Worm (Caenorhabditis elegans): Measurements from ENCODE around the gene F14F7.5.

The F14F7.5 gene

DNA sequence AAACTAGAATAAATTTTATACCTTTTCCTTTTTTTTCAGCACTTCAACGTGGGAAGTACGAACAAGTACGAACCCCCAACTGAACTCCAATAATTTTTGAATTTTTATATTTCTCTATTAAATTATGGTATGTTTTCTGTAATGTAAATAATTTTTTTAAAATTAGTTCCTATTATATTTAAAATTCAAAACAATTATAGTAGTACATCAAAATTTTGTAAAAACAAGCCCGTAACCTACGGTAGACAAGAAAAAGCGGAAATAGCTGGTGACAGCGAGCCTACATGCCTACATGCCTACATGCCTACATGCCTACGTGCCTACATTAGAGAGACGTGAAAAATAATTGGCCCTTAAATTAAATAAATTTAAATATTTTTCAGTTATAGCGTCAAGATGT is at the start of gene F14F7.5:
F14F7.5 (plus strand) TSS at position 301 of the 400 bp plus-strand sequence.
- TF ChIP-seq nhr-90 (tag; optimal IDR thresholded peaks at IDR 0.05; ENCODE audit: poor library complexity) = no peak
- TF ChIP-seq F16B12.6 (tag; optimal IDR thresholded peaks at IDR 0.05) = no peak
- TF ChIP-seq lin-35 (GFP tag; optimal IDR thresholded peaks at IDR 0.05) = no peak
- TF ChIP-seq fkh-8 (tag; optimal IDR thresholded peaks at IDR 0.05) = no peak
- TF ChIP-seq egl-27 (tag; optimal IDR thresholded peaks at IDR 0.05) = no peak
- no peak for TF ChIP-seq efl-3 (GFP tag; optimal IDR thresholded peaks at IDR 0.05)
- no peak for TF ChIP-seq snpc-4 (tag; optimal IDR thresholded peaks at IDR 0.05)
- no peak for TF ChIP-seq rnt-1 (tag; optimal IDR thresholded peaks at IDR 0.05)
- TF ChIP-seq unc-62 (GFP tag; optimal IDR thresholded peaks at IDR 0.05) = no peak

DNA sequence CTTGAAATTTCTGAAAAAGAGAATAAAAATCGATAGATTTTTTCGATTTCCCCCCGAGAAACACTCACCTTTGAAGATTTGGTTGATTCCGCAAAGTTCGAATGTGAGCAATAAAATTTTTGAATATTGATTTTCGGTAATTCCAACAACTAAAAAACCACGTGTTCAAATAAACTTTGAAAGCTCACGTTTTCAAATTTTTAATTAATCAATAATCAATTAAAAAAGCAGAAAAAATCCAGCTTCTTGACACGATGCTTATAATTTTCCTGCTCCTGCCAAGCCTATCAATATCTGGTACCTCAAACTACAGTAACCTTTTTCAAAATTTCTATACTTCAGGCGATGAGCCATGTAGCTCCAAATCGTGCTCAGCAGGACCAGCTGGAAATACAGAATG is 44.4 kb upstream of the F14F7.5 start, which contains the start of gene ZK1010.5:
ZK1010.5 (minus strand) TSS at position 101 of the 400 bp plus-strand sequence.
- TF ChIP-seq lsy-2 (tag; optimal IDR thresholded peaks at IDR 0.05) (no peak), hlh-17 (GFP tag; optimal IDR thresholded peaks at IDR 0.05; ENCODE audit: borderline replicate concordance) (no peak), mef-2 (tag; optimal IDR thresholded peaks at IDR 0.05) (no peak), fkh-10 (GFP tag; optimal IDR thresholded peaks at IDR 0.05) (no peak), hpl-2 (GFP tag; optimal IDR thresholded peaks at IDR 0.05) (no peak), xbp-1 (tag; optimal IDR thresholded peaks at IDR 0.05) (no peak), nhr-47 (tag; optimal IDR thresholded peaks at IDR 0.05) (no peak), pqm-1 (tag; optimal IDR thresholded peaks at IDR 0.05) (no peak), nhr-84 (tag; optimal IDR thresholded peaks at IDR 0.05) (no peak), nhr-28 (tag; optimal IDR thresholded peaks at IDR 0.05) (no peak), lin-13 (GFP tag; optimal IDR thresholded peaks at IDR 0.05) (no peak), tlp-1 (tag; optimal IDR thresholded peaks at IDR 0.05) (no peak), isw-1 (GFP tag; IDR thresholded peaks at IDR 0.05) (no peak), unc-98 (GFP tag; IDR thresholded peaks at IDR 0.05) (no peak), pax-3 (tag; optimal IDR thresholded peaks at IDR 0.05) (no peak), ceh-88 (GFP tag; IDR thresholded peaks at IDR 0.05) (no peak), ceh-82 (tag; optimal IDR thresholded peaks at IDR 0.05) (no peak), swsn-7 (tag; optimal IDR thresholded peaks at IDR 0.05) (no peak), unc-86 (tag; optimal IDR thresholded peaks at IDR 0.05) (no peak)

DNA sequence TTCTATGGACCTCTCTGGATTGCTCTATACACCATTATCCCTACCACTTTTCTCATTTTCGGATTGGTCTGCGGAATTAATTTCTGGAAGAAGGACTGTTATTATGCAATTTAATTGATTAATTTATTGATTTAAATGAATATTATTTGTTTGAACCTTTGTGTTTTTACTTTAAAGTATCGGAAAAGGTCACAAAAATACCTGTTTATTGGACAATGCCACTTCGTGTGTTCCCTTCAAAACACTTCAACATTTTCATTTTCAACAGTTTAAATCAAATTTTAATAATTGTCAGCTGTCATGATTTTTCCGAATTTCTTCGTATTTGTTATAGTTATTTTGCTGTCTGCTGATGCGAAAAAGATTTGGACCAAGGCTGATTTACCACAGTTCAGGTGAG is 40.8 kb upstream of the F14F7.5 start, which contains the start of gene ZK1010.12:
ZK1010.12 (plus strand) TSS at position 301 of the 400 bp plus-strand sequence.
- TF ChIP-seq ceh-88 (GFP tag; IDR thresholded peaks at IDR 0.05) (no peak), nhr-11 (tag; optimal IDR thresholded peaks at IDR 0.05) (no peak), aly-2 (tag; optimal IDR thresholded peaks at IDR 0.05) (no peak), pag-3 (tag; optimal IDR thresholded peaks at IDR 0.05; ENCODE audit: borderline replicate concordance, insufficient read depth) (no peak), sptf-1 (tag; optimal IDR thresholded peaks at IDR 0.05) (no peak), F16B12.6 (tag; optimal IDR thresholded peaks at IDR 0.05) (no peak), hlh-17 (GFP tag; optimal IDR thresholded peaks at IDR 0.05; ENCODE audit: borderline replicate concordance) (no peak), ama-1 (optimal IDR thresholded peaks at IDR 0.05) (no peak), lin-35 (GFP tag; optimal IDR thresholded peaks at IDR 0.05) (no peak), swsn-7 (tag; optimal IDR thresholded peaks at IDR 0.05) (no peak), ceh-8 (GFP tag; optimal IDR thresholded peaks at IDR 0.05) (no peak), Y116A8C.19 (tag; optimal IDR thresholded peaks at IDR 0.05; ENCODE audit: borderline replicate concordance) (no peak), snpc-4 (tag; optimal IDR thresholded peaks at IDR 0.05) (no peak), C04F5.9 (tag; optimal IDR thresholded peaks at IDR 0.05) (no peak), irx-1 (tag; optimal IDR thresholded peaks at IDR 0.05) (no peak), aha-1 (tag; optimal IDR thresholded peaks at IDR 0.05) (no peak)

DNA sequence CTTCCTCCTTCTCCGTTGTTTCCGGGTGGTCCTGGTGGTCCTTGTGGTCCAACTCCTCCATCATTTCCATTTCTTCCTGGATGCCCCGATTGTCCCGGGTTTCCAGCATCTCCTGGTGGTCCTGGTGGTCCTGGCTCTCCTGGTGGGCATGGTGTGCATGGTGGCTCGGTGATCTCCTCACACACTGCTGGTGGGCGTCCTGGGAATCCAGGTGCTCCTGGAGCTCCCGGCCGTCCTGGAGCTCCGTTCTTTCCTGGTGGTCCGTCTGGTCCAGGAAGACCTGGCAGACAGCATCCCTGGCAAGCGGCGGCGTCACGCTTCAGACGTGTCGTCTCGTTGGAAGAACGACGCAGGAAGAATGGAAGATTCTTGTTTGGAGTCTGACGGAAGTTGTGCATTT is 38.7 kb upstream of the F14F7.5 start:
- TF ChIP-seq efl-1 (optimal IDR thresholded peaks at IDR 0.05) (no peak), efl-1 (GFP tag; optimal IDR thresholded peaks at IDR 0.05 in 1 of 2) (peak in 1 of 2 experiments; percentile 58), zag-1 (tag; optimal IDR thresholded peaks at IDR 0.05) (no peak)

Measured in whole organism, L1 larva.